Worm (Caenorhabditis elegans): Measurements from ENCODE around the gene nlp-52.

DNA sequence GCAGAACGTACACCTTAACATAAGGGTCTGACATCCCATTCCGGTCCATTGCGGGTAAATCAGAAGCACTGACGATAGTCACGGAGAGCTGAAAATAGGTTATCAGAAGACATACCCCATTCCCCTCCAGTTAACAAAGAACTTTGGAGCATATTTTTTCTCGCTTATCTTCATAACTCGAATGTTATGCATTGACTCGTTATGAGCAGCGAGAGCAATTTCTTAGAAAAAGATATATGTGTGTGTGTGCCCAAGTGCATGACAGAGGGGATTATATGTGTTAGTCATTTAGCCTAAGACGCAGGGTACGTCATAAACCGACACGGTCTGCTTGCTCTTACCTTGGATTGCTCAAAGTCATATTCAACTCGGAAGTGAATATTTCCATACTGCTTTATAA, 28.0 kb downstream of the nlp-52 start:
- TF ChIP-seq ama-1 (optimal IDR thresholded peaks at IDR 0.05) (no peak), scrt-1 (GFP tag; IDR thresholded peaks at IDR 0.05) (no peak), F13C5.2 (tag; optimal IDR thresholded peaks at IDR 0.05) (no peak), tra-4 (tag; optimal IDR thresholded peaks at IDR 0.05) (no peak)
